Worm (Caenorhabditis elegans) whole organism, young adult: ENCODE measurements around the gene F59B10.5.

Source experiments
- athp-1 ChIP-seq: sonication (generic microtip); optimal IDR thresholded peaks from 2 replicates; lab custom pipeline; 2017; ENCODE audit warnings: mild to moderate bottlenecking, missing genetic modification characterization, missing compliant biosample characterization
- lin-54 ChIP-seq: fragments of 200-800 bp; sonication (Bioruptor generic); optimal IDR thresholded peaks from 2 replicates; lab custom pipeline; 2018; ENCODE audit warnings: mild to moderate bottlenecking, missing genetic modification characterization, missing compliant biosample characterization
- mcd-1 ChIP-seq: fragments of 200-800 bp; sonication (Bioruptor generic); IDR thresholded peaks from 2 replicates; pipeline ENCODE4 v1.3.6; 2022; ENCODE audit warnings: missing genetic modification reagents, missing genetic modification characterization, missing compliant biosample characterization
- nhr-179 ChIP-seq: sonication (generic microtip); optimal IDR thresholded peaks from 2 replicates; lab custom pipeline; 2016; ENCODE audit warnings: mild to moderate bottlenecking, missing genetic modification characterization, missing compliant biosample characterization
- unc-130 ChIP-seq: sonication (generic microtip); optimal IDR thresholded peaks from 2 replicates; lab custom pipeline; 2016; ENCODE audit warnings: missing genetic modification reagents, missing genetic modification characterization, missing compliant biosample characterization
- unc-62 ChIP-seq: fragments of 150-350 bp; optimal IDR thresholded peaks from 2 replicates; lab custom pipeline; 2014; ENCODE audit warnings: missing biosample characterization, missing genetic modification reagents, missing genetic modification characterization

DNA sequence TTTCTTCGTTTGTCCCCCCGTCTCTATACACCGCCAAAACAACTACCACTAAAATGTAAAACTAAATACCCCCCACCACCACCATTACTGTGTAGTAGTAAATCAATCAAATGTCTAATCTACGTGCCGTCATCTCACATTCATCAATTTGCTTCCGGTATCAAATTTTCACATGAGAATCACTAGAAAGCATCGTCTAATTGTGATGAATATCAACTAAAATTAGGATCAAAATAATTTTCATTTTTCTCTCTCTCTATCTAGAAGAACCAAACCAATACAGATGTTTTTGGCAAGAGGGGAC lies 23.3 kb upstream of the F59B10.5 start:
- TF ChIP-seq nhr-179 (no peak), lin-54 (GFP tag; lab: Kevin White, UChicago) (no peak), unc-130 (GFP tag; lab: Kevin White, UChicago) (no peak), mcd-1 (GFP tag; lab: Robert Waterston, UW) (no peak), athp-1 (tag; lab: Kevin White, UChicago) (no peak), unc-62 (no peak)
